Worm (Caenorhabditis elegans): ENCODE results near the gene srg-13.
A peak's percentile ranks its signal among the peaks of the same experiment; 100 is the strongest.

Gene srg-13

DNA sequence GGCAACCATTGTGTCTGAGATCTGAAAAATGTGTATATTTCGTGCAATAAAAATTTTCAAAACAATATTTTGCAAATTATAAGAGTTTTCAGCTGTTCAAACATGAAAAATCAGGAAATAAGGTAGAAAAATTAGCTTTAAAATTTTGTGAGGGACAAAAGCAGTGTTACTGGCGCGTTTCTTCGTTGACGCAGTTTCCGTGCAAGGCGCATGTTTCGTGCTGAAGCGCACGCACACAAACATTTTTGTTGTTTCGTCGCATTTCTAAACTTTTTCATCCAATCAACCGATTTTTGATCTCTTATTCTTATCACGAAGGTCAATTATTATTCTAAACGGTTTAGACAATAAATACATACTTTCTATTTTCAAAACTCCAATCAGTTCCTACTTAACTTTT is 21.2 kb downstream of the srg-13 start, which contains the start of gene nifk-1 (continued):
- peak in 1 of 2 experiments; percentile 55 for TF ChIP-seq daf-16 (GFP tag; optimal IDR thresholded peaks at IDR 0.05)
- peak; percentile 94 for TF ChIP-seq daf-16 (tag; optimal IDR thresholded peaks at IDR 0.05)
- no peak for TF ChIP-seq php-3 (GFP tag; IDR thresholded peaks at IDR 0.05)
- no peak for TF ChIP-seq nhr-10 (tag; optimal IDR thresholded peaks at IDR 0.05)
- peak; percentile 70 for TF ChIP-seq aha-1 (tag)
- no peak for TF ChIP-seq F37D6.2 (tag; optimal IDR thresholded peaks at IDR 0.05)
- TF ChIP-seq dve-1 (tag; optimal IDR thresholded peaks at IDR 0.05; ENCODE audit: insufficient read depth): peak; percentile 90
- TF ChIP-seq fos-1 (tag; optimal IDR thresholded peaks at IDR 0.05): no peak
- no peak for TF ChIP-seq dmd-9 (GFP tag; IDR thresholded peaks at IDR 0.05)
- no peak for TF ChIP-seq Y48G9A.11 (GFP tag; IDR thresholded peaks at IDR 0.05)
- TF ChIP-seq hif-1 (tag; optimal IDR thresholded peaks at IDR 0.05): peak; percentile 87 to 99
- peak; percentile 77 for TF ChIP-seq lin-38 (GFP tag; IDR thresholded peaks at IDR 0.05)
- TF ChIP-seq ceh-62 (tag; optimal IDR thresholded peaks at IDR 0.05): no peak
- peak; percentile 76 for TF ChIP-seq dmd-6 (GFP tag; IDR thresholded peaks at IDR 0.05)
- peak; percentile 78 for TF ChIP-seq mes-2 (tag; optimal IDR thresholded peaks at IDR 0.05; ENCODE audit: poor library complexity, severe bottlenecking)
- TF ChIP-seq ceh-28 (tag; optimal IDR thresholded peaks at IDR 0.05): no peak
- no peak for TF ChIP-seq ceh-82 (tag; optimal IDR thresholded peaks at IDR 0.05)
- peak in 1 of 2 experiments; percentile 87 for TF ChIP-seq lsy-2 (tag; optimal IDR thresholded peaks at IDR 0.05)

- TF ChIP-seq hif-1 (tag; optimal IDR thresholded peaks at IDR 0.05) (no peak), skn-1 (tag; optimal IDR thresholded peaks at IDR 0.05) (no peak), snpc-1.2 (GFP tag; IDR thresholded peaks at IDR 0.05) (no peak), lir-3 (tag; optimal IDR thresholded peaks at IDR 0.05) (no peak), ama-1 (optimal IDR thresholded peaks at IDR 0.05) (no peak), lin-13 (GFP tag; optimal IDR thresholded peaks at IDR 0.05) (no peak), ceh-32 (tag; optimal IDR thresholded peaks at IDR 0.05; ENCODE audit: poor library complexity) (no peak), jun-1 (tag; optimal IDR thresholded peaks at IDR 0.05) (no peak), ZK337.2 (GFP tag; IDR thresholded peaks at IDR 0.05) (no peak), R02D3.7 (tag; optimal IDR thresholded peaks at IDR 0.05) (no peak), ceh-28 (tag; optimal IDR thresholded peaks at IDR 0.05) (no peak), nhr-28 (tag; optimal IDR thresholded peaks at IDR 0.05) (no peak), dmd-9 (GFP tag; IDR thresholded peaks at IDR 0.05) (no peak), pqm-1 (tag; optimal IDR thresholded peaks at IDR 0.05) (no peak), daf-12 (tag; optimal IDR thresholded peaks at IDR 0.05) (no peak)
These were observed 21.6 kb downstream of the srg-13 start, which contains the start of gene T04A8.8 for ce11 chrIII:4693695-4694094. Gene T04A8.8, plus strand, starts transcription at chrIII:4693995.

ce11 chrIII:4695057-4695456 is 23.0 kb downstream of the srg-13 start, which contains the start of gene T04A8.7:
Gene T04A8.7, plus strand, starts transcription at chrIII:4695357.
- TF ChIP-seq mes-2 (tag; optimal IDR thresholded peaks at IDR 0.05; ENCODE audit: poor library complexity, severe bottlenecking) (no peak), unc-62 (GFP tag; optimal IDR thresholded peaks at IDR 0.05 in 1 of 2) (peak in 1 of 2 experiments; percentile 67), unc-62 (tag; optimal IDR thresholded peaks at IDR 0.05) (no peak), ama-1 (optimal IDR thresholded peaks at IDR 0.05) (peak; percentile 59), ctbp-1 (GFP tag; IDR thresholded peaks at IDR 0.05) (no peak)

- TF ChIP-seq lin-29 (GFP tag; IDR thresholded peaks at IDR 0.05) (no peak), unc-62 (GFP tag; optimal IDR thresholded peaks at IDR 0.05 in 1 of 2) (peak in 1 of 2 experiments; percentile 92), unc-62 (tag; optimal IDR thresholded peaks at IDR 0.05) (no peak), Y48G9A.11 (GFP tag; IDR thresholded peaks at IDR 0.05) (no peak)
These were observed 24.9 kb downstream of the srg-13 start for ce11 chrIII:4696903-4697302.

- no peak for TF ChIP-seq lin-13 (GFP tag; optimal IDR thresholded peaks at IDR 0.05)
- no peak for TF ChIP-seq daf-16 (GFP tag; optimal IDR thresholded peaks at IDR 0.05)
- peak; percentile 11 for TF ChIP-seq daf-16 (tag; optimal IDR thresholded peaks at IDR 0.05)
- TF ChIP-seq ceh-32 (tag; optimal IDR thresholded peaks at IDR 0.05; ENCODE audit: poor library complexity): no peak
- TF ChIP-seq zfp-3 (GFP tag; conservative IDR thresholded peaks at IDR 0.05): no peak
These were observed 25.8 kb downstream of the srg-13 start, which contains the start of gene dnj-18 for ce11 chrIII:4697819-4698218. Gene dnj-18, plus strand, starts transcription at chrIII:4698119.

All from whole organism, L4 larva.